Fruit fly (Drosophila melanogaster) whole organism, larva: ENCODE data around the gene Gprk2.

Experiments used
- noc ChIP-seq: fragments of 200-800 bp; sonication (Bioruptor generic); optimal IDR thresholded peaks from 3 replicates; lab custom pipeline; 2019; ENCODE audit warnings: missing biosample characterization, mild to moderate bottlenecking, missing genetic modification characterization, moderate library complexity

Gene Gprk2

dm6 chr3R:31409627-31410201, 4.7 kb downstream of the Gprk2 start:
- TF ChIP-seq noc (tag; lab: Kevin White, UChicago) = no peak

- no peak for TF ChIP-seq noc (tag; lab: Kevin White, UChicago)
Measured at dm6 chr3R:31419531-31419930, 14.5 kb downstream of the Gprk2 start.

dm6 chr3R:31420675-31421074, 15.6 kb downstream of the Gprk2 start:
- TF ChIP-seq noc (tag; lab: Kevin White, UChicago) = no peak

- no peak for TF ChIP-seq noc (tag; lab: Kevin White, UChicago)
Measured at dm6 chr3R:31421995-31422394, 16.9 kb downstream of the Gprk2 start.

- no peak for TF ChIP-seq noc (tag; lab: Kevin White, UChicago)
Measured at dm6 chr3R:31424427-31424826, 19.4 kb downstream of the Gprk2 start.

- TF ChIP-seq noc (tag; lab: Kevin White, UChicago) = peak; percentile 3
Measured at dm6 chr3R:31435619-31436018, 30.6 kb downstream of the Gprk2 start.

- TF ChIP-seq noc (tag; lab: Kevin White, UChicago) = no peak
Measured at dm6 chr3R:31437420-31438058, 32.5 kb downstream of the Gprk2 start.

dm6 chr3R:31438856-31439255, 33.8 kb downstream of the Gprk2 start:
- TF ChIP-seq noc (tag; lab: Kevin White, UChicago) = no peak

dm6 chr3R:31439986-31440385, 34.9 kb downstream of the Gprk2 start:
- TF ChIP-seq noc (tag; lab: Kevin White, UChicago) = no peak

- TF ChIP-seq noc (tag; lab: Kevin White, UChicago) = no peak
Measured at dm6 chr3R:31440561-31440960, 35.5 kb downstream of the Gprk2 start.

dm6 chr3R:31443023-31443422, 38.0 kb downstream of the Gprk2 start:
- TF ChIP-seq noc (tag; lab: Kevin White, UChicago) = peak; percentile 55

dm6 chr3R:31443455-31443854, 38.4 kb downstream of the Gprk2 start:
- no peak for TF ChIP-seq noc (tag; lab: Kevin White, UChicago)

dm6 chr3R:31457997-31458467, 53.0 kb downstream of the Gprk2 start:
- TF ChIP-seq noc (tag; lab: Kevin White, UChicago) = no peak

- TF ChIP-seq noc (tag; lab: Kevin White, UChicago) = no peak
Measured at dm6 chr3R:31459769-31460168, 54.7 kb downstream of the Gprk2 start, which contains the start of gene Loxl1. Gene Loxl1, minus strand, starts transcription at chr3R:31459869.

- peak; percentile 14 for TF ChIP-seq noc (tag; lab: Kevin White, UChicago)
Measured at dm6 chr3R:31461281-31461680, 56.2 kb downstream of the Gprk2 start.

dm6 chr3R:31462299-31463011, 57.4 kb downstream of the Gprk2 start:
- TF ChIP-seq noc (tag; lab: Kevin White, UChicago) = no peak

dm6 chr3R:31463012-31463366, 57.9 kb downstream of the Gprk2 start, which contains the start of the genes CG11334 and CG11333:
Gene CG11334, minus strand, starts transcription at chr3R:31463037.
Gene CG11333, plus strand, starts transcription at chr3R:31463301.
- no peak for TF ChIP-seq noc (tag; lab: Kevin White, UChicago)
